Worm (Caenorhabditis elegans) whole organism, L2 larva: ENCODE results near the gene C26D10.4.

Source experiments
- aly-2 ChIP-seq: fragments of 150-350 bp; optimal IDR thresholded peaks from 2 replicates; lab custom pipeline; 2014; ENCODE audit warnings: missing biosample characterization, missing genetic modification characterization
- ceh-82 ChIP-seq: fragments of 150-350 bp; optimal IDR thresholded peaks from 2 replicates; lab custom pipeline; 2014; ENCODE audit warnings: missing biosample characterization, missing genetic modification characterization
- elt-3 ChIP-seq: sonication (generic microtip); optimal IDR thresholded peaks from 2 replicates; lab custom pipeline; 2017; ENCODE audit warnings: missing biosample characterization, missing genetic modification characterization
- lin-11 ChIP-seq: fragments of 150-350 bp; sonication (generic microtip); optimal IDR thresholded peaks from 2 replicates; lab custom pipeline; 2014; ENCODE audit warnings: missing biosample characterization, missing genetic modification characterization, inconsistent platforms, mixed read lengths
- nhr-10 ChIP-seq: sonication (generic microtip); optimal IDR thresholded peaks from 2 replicates; lab custom pipeline; 2017; ENCODE audit warnings: missing biosample characterization, missing genetic modification characterization
- nhr-11 ChIP-seq: fragments of 150-350 bp; optimal IDR thresholded peaks from 2 replicates; lab custom pipeline; 2014; ENCODE audit warnings: missing biosample characterization, missing genetic modification characterization
- nhr-12 ChIP-seq: fragments of 150-350 bp; optimal IDR thresholded peaks from 2 replicates; lab custom pipeline; 2014; ENCODE audit warnings: missing biosample characterization, missing genetic modification characterization
- peb-1 ChIP-seq: fragments of 150-350 bp; optimal IDR thresholded peaks from 2 replicates; lab custom pipeline; 2014; ENCODE audit warnings: missing biosample characterization, missing genetic modification characterization
- sem-4 ChIP-seq: fragments of 150-350 bp; optimal IDR thresholded peaks from 2 replicates; lab custom pipeline; 2014; ENCODE audit warnings: missing biosample characterization, missing genetic modification reagents, missing genetic modification characterization
- skn-1 ChIP-seq: sonication (generic microtip); optimal IDR thresholded peaks from 2 replicates; lab custom pipeline; 2017; ENCODE audit warnings: missing biosample characterization, missing genetic modification characterization
- snpc-4 ChIP-seq: fragments of 150-350 bp; optimal IDR thresholded peaks from 2 replicates; lab custom pipeline; 2014; ENCODE audit warnings: missing biosample characterization, missing genetic modification characterization
- unc-39 ChIP-seq: fragments of 150-350 bp; optimal IDR thresholded peaks from 2 replicates; lab custom pipeline; 2014; ENCODE audit warnings: missing biosample characterization, missing genetic modification characterization
- unc-62 ChIP-seq: fragments of 150-350 bp; optimal IDR thresholded peaks from 2 replicates; lab custom pipeline; 2014; ENCODE audit warnings: missing biosample characterization, missing genetic modification reagents, missing genetic modification characterization

DNA sequence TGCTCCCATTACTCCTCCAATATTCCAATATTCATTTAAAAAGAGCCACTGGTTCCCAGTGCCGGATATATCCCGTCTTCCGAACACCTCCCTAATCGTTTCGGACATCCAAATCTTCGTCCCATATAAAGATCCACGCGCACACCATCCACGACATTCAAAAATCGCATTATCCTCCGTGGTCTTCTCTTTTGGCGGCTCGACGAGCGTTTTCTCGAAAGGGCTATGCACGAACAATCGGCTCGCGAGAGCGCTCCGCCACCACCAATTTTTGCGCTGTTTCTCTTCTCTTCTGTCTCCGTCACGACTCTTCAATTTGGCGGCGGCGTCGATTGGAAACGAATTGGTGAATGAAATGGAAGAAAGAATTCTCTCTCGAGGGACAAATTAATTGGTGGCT, 23.7 kb downstream of the C26D10.4 start:
- no peak for TF ChIP-seq peb-1 (tag; lab: Kevin White, UChicago)
- no peak for TF ChIP-seq unc-62 (GFP tag; lab: Kevin White, UChicago)
- TF ChIP-seq unc-39 (tag; lab: Kevin White, UChicago) = no peak
- TF ChIP-seq aly-2 (tag; lab: Kevin White, UChicago) = no peak
- TF ChIP-seq nhr-12 = no peak
- no peak for TF ChIP-seq sem-4 (tag; lab: Kevin White, UChicago)
- TF ChIP-seq elt-3 (tag; lab: Kevin White, UChicago) = no peak
- no peak for TF ChIP-seq lin-11 (tag; lab: Kevin White, UChicago)
- no peak for TF ChIP-seq skn-1
- no peak for TF ChIP-seq nhr-11
- no peak for TF ChIP-seq snpc-4 (tag; lab: Kevin White, UChicago)
- no peak for TF ChIP-seq nhr-10 (tag; lab: Kevin White, UChicago)
- no peak for TF ChIP-seq ceh-82 (tag; lab: Kevin White, UChicago)
